Fruit fly (Drosophila melanogaster): ENCODE measurements around the gene CG5506.

Gene CG5506

DNA sequence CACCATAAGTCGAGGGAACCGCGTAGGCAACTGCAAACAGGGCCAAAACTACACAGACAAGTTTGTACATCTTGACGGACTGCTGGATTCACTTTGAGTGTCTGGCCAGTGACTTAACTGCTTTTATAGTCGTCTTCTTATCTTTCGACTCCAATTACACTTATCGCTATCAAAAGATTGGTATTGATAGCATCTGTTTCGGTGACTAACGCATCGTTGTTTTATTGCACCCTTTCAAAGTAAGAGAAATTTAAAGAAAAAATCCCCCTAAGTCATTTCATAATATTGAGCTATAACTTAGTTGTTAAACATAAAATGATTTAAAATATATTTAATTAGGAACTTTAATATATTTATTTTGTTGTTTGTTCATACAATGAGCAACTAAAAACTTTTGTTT, at the start of gene CG5506:
Gene CG5506 (minus strand): TSS at position 101 of the 400 bp plus-strand sequence.
- TF ChIP-seq CG11762 (GFP tag; optimal IDR thresholded peaks at IDR 0.05; ENCODE audit: insufficient read depth), result no peak
- TF ChIP-seq vri (GFP tag; optimal IDR thresholded peaks at IDR 0.05), result peak; percentile 37

DNA sequence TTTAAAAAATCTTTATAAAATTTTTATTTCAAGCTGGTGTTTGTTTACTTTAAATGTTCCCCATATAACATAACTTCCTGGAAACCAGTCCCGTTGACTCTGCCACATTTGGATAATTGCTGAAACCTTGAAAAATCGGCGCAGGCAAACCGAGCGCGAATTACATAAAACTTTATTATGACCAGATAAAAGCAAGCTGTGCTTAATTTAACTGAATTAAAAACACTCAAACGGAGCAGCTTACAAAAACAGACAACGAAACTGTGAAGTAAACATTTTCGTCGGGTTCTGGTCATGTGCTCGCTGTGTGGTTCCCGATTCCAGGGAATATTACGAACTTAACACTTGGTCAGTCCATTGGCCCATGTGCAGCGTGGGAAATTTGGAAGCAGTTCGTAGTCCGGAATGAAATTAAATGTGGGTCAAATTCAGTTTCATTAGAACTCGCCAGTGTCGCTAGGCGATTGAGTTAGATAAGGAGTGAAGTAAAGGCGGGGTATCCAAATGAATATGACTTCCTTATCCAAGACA, 49.7 kb upstream of the CG5506 start:
- no peak for TF ChIP-seq Eip75B (GFP tag; optimal IDR thresholded peaks at IDR 0.05)
- no peak for TF ChIP-seq lz (GFP tag; optimal IDR thresholded peaks at IDR 0.05)
- no peak for TF ChIP-seq CG11902 (GFP tag; optimal IDR thresholded peaks at IDR 0.05)
- TF ChIP-seq eg (GFP tag; IDR thresholded peaks at IDR 0.05), result no peak
- no peak for TF ChIP-seq CG32006 (GFP tag; optimal IDR thresholded peaks at IDR 0.05)
- no peak for TF ChIP-seq fd85E (GFP tag; optimal IDR thresholded peaks at IDR 0.05)
- no peak for TF ChIP-seq ss (GFP tag; optimal IDR thresholded peaks at IDR 0.05)
- TF ChIP-seq Lpt (GFP tag; optimal IDR thresholded peaks at IDR 0.05), result no peak
- TF ChIP-seq CG3919 (GFP tag; optimal IDR thresholded peaks at IDR 0.05), result no peak
- TF ChIP-seq Smox (GFP tag; optimal IDR thresholded peaks at IDR 0.05), result no peak
- no peak for TF ChIP-seq CG4318 (GFP tag; optimal IDR thresholded peaks at IDR 0.05)
- no peak for TF ChIP-seq Sox14 (GFP tag; optimal IDR thresholded peaks at IDR 0.05)
- TF ChIP-seq CG11294 (GFP tag; IDR thresholded peaks at IDR 0.05), result no peak
- no peak for TF ChIP-seq CG34406 (GFP tag; optimal IDR thresholded peaks at IDR 0.05)
- no peak for TF ChIP-seq cyc (GFP tag; optimal IDR thresholded peaks at IDR 0.05)
- no peak for TF ChIP-seq dac (GFP tag; optimal IDR thresholded peaks at IDR 0.05)
- no peak for TF ChIP-seq pdm3 (GFP tag; optimal IDR thresholded peaks at IDR 0.05)

- TF ChIP-seq CG11762 (GFP tag; optimal IDR thresholded peaks at IDR 0.05; ENCODE audit: insufficient read depth), result no peak
- no peak for TF ChIP-seq CG3032 (tag; optimal IDR thresholded peaks at IDR 0.05)
- no peak for TF ChIP-seq CG3919 (GFP tag; optimal IDR thresholded peaks at IDR 0.05)
- TF ChIP-seq Gug (GFP tag; IDR thresholded peaks at IDR 0.05), result no peak
- TF ChIP-seq CG15336 (GFP tag; IDR thresholded peaks at IDR 0.05), result no peak
- TF ChIP-seq CG6276 (GFP tag; optimal IDR thresholded peaks at IDR 0.05), result no peak
- no peak for TF ChIP-seq Blimp-1 (GFP tag; optimal IDR thresholded peaks at IDR 0.05)
- no peak for TF ChIP-seq ss (GFP tag; optimal IDR thresholded peaks at IDR 0.05)
- no peak for TF ChIP-seq Hr38 (GFP tag; optimal IDR thresholded peaks at IDR 0.05)
Observed at dm6 chr3L:17933065-17933464, 48.9 kb upstream of the CG5506 start.

dm6 chr3L:17931887-17932286, 47.7 kb upstream of the CG5506 start:
- TF ChIP-seq pdm3 (GFP tag; optimal IDR thresholded peaks at IDR 0.05) (no peak), Eip75B (GFP tag; optimal IDR thresholded peaks at IDR 0.05) (no peak), ss (GFP tag; optimal IDR thresholded peaks at IDR 0.05) (no peak), esn (GFP tag; optimal IDR thresholded peaks at IDR 0.05) (no peak), achi (GFP tag; optimal IDR thresholded peaks at IDR 0.05) (no peak), svp (GFP tag) (no peak), Smox (GFP tag; optimal IDR thresholded peaks at IDR 0.05) (no peak), Gug (GFP tag; IDR thresholded peaks at IDR 0.05) (no peak), eg (GFP tag; IDR thresholded peaks at IDR 0.05) (no peak)

DNA sequence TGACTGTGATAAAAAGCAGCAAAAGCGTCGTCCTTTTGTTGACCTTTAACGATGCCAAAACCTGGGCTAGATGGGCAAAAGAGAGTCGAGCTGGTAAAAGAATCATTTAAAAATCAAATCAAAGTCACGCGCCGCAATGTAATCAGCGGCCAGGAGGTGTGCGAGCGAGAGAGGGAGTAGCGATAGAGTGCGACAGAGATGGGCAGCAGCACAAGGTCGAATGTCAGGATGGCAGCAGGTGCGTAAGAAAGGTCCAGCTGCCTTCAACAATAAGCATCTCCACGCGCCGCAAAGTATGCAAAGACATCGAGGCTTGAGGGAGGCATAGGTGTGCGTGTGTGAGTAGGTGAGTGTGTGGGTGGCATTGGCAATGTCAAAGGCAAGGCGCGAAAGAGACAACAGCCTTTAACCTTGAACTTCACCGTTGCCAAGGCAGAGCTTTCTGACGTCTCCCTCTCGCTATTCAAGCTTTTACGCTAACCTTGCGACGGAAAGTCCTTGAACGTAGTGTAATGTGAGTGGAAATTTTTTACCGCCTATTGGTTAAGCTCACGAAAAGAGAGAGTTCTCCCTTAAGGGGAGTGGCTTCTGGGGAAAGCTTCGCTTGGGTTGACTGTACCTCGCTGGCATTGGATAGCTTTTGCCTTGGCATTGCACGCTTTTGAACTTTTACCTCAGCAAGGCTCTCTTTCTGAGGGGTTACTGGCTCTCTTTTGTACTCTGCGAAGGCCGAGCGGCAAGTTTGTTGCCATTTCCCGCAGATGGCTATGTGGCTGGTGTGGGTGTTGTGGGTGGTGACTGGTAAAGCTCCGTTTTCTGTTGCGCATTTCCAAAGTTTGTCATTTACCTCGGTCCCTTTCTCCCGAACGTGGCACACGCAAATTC, 45.8 kb upstream of the CG5506 start:
- TF ChIP-seq CG31627 (GFP tag; optimal IDR thresholded peaks at IDR 0.05), result no peak
- no peak for TF ChIP-seq CG1621 (tag; optimal IDR thresholded peaks at IDR 0.05)
- TF ChIP-seq CG6163 (GFP tag; IDR thresholded peaks at IDR 0.05), result no peak
- no peak for TF ChIP-seq CG6792 (GFP tag; optimal IDR thresholded peaks at IDR 0.05)
- peak; percentile 23 for TF ChIP-seq svp (GFP tag)

Measured in whole organism, prepupa.